Worm (Caenorhabditis elegans) whole organism, L4 larva: Measurements from ENCODE around the gene srab-25.

Source experiments
- attf-4 ChIP-seq: sonication (generic microtip); optimal IDR thresholded peaks from 3 replicates; lab custom pipeline; 2017; ENCODE audit warnings: missing biosample characterization, missing genetic modification characterization
- ceh-20 ChIP-seq: fragments of 200-800 bp; sonication (Bioruptor generic); IDR thresholded peaks from 2 replicates; pipeline ENCODE4 v1.3.6; 2022; ENCODE audit warnings: missing genetic modification reagents, missing genetic modification characterization, missing compliant biosample characterization
- jun-1 ChIP-seq: fragments of 150-350 bp; optimal IDR thresholded peaks from 2 replicates; lab custom pipeline; 2014; ENCODE audit warnings: missing biosample characterization, missing genetic modification reagents, missing genetic modification characterization
- lin-29 ChIP-seq: fragments of 200-800 bp; sonication (Bioruptor generic); IDR thresholded peaks from 2 replicates; pipeline ENCODE4 v1.3.6; 2022; ENCODE audit warnings: missing genetic modification reagents, missing genetic modification characterization, missing compliant biosample characterization
- nhr-237 ChIP-seq: sonication (generic microtip); optimal IDR thresholded peaks from 2 replicates; lab custom pipeline; 2017; ENCODE audit warnings: missing biosample characterization, missing genetic modification characterization
- nhr-28 ChIP-seq: fragments of 150-350 bp; optimal IDR thresholded peaks from 2 replicates; lab custom pipeline; 2014; ENCODE audit warnings: missing biosample characterization, missing genetic modification characterization
- nhr-48 ChIP-seq: sonication (generic microtip); optimal IDR thresholded peaks from 2 replicates; lab custom pipeline; 2016; ENCODE audit warnings: mild to moderate bottlenecking, missing genetic modification characterization, missing compliant biosample characterization
- pqm-1 ChIP-seq: sonication (generic microtip); optimal IDR thresholded peaks from 2 replicates; lab custom pipeline; 2017; ENCODE audit warnings: missing biosample characterization, missing genetic modification characterization
- unc-39 ChIP-seq: sonication (generic microtip); optimal IDR thresholded peaks from 2 replicates; lab custom pipeline; 2017; ENCODE audit warnings: missing biosample characterization, missing genetic modification characterization
- zag-1 ChIP-seq: fragments of 150-350 bp; optimal IDR thresholded peaks from 2 replicates; lab custom pipeline; 2014; ENCODE audit warnings: missing biosample characterization, missing genetic modification characterization

DNA sequence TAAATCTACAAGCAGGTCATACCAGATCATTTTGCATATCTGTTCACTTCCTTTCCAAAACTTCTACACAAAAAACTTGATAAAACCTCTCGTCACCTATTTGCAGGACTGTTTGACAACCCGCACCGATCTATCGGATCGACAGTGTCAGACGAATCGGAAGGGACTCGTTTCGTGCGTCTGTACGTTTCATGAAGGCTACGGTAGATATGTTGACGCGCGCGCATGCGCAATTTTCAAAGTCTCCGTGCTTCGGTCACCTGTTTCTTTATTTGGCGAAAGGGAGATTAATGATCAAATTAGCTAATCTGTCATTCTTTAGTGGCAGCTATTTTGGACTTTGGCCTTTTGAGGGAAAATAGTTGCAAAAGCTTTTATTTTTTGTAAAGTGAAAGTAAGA, 48.5 kb upstream of the srab-25 start:
- TF ChIP-seq jun-1 (tag; lab: Kevin White, UChicago) (no peak), attf-4 (tag; lab: Kevin White, UChicago) (no peak), pqm-1 (tag; lab: Kevin White, UChicago) (no peak), ceh-20 (GFP tag; lab: Robert Waterston, UW) (no peak), nhr-48 (tag; lab: Kevin White, UChicago) (peak; percentile 61), nhr-28 (peak; percentile 54), nhr-237 (tag; lab: Kevin White, UChicago) (no peak), lin-29 (GFP tag; lab: Robert Waterston, UW) (no peak), unc-39 (no peak), zag-1 (no peak)
